Fruit fly (Drosophila melanogaster): ENCODE data around the gene TfIIFalpha.

TfIIFalpha gene

DNA sequence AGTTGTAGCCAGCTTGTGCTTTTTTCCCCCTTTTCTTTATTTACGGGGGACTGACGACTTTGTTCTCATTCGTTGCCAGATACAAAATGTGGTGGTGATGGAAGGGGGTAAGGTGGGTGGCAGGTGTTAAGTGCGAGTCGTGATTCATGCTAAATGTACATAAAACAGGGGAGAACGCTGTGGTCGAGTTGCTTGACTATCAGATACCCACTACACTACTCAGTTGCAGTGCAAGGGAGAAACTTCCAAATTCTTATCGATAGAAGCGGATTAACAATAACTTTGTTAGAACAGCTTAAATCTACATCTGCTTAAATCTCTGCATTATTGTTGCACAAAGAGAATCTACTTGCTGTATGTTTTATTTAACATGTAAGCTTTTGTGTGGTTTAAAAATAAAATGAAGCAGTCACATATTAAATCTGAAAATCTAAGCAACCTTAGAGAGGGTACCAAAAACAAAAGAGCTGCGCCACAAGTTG is 17.4 kb downstream of the TfIIFalpha start:
- TF ChIP-seq h (GFP tag; optimal IDR thresholded peaks at IDR 0.05) = peak; percentile 70
- peak; percentile 49 for TF ChIP-seq dmrt93B (GFP tag; optimal IDR thresholded peaks at IDR 0.05)
- TF ChIP-seq Rel (GFP tag; optimal IDR thresholded peaks at IDR 0.05) = no peak
- TF ChIP-seq Rel (tag; optimal IDR thresholded peaks at IDR 0.05) = peak; percentile 80
- TF ChIP-seq br (GFP tag; optimal IDR thresholded peaks at IDR 0.05) = peak; percentile 65
- TF ChIP-seq CG32264 (GFP tag; optimal IDR thresholded peaks at IDR 0.05) = peak; percentile 8
- no peak for TF ChIP-seq GATAd (GFP tag; optimal IDR thresholded peaks at IDR 0.05)
- no peak for TF ChIP-seq lola (GFP tag; optimal IDR thresholded peaks at IDR 0.05)
- peak; percentile 25 for TF ChIP-seq woc (GFP tag; optimal IDR thresholded peaks at IDR 0.05)
- TF ChIP-seq Sp1 (GFP tag; optimal IDR thresholded peaks at IDR 0.05) = peak; percentile 61
- peak; percentile 73 for TF ChIP-seq HLH106 (tag; optimal IDR thresholded peaks at IDR 0.05)
- TF ChIP-seq psq (GFP tag; optimal IDR thresholded peaks at IDR 0.05) = peak; percentile 61
- peak; percentile 33 for TF ChIP-seq Hnf4 (GFP tag; optimal IDR thresholded peaks at IDR 0.05)
- TF ChIP-seq fru (GFP tag; optimal IDR thresholded peaks at IDR 0.05) = peak; percentile 79
- TF ChIP-seq ey (GFP tag; optimal IDR thresholded peaks at IDR 0.05) = peak; percentile 74
- no peak for TF ChIP-seq sage (GFP tag; optimal IDR thresholded peaks at IDR 0.05)
- TF ChIP-seq Jra (GFP tag; optimal IDR thresholded peaks at IDR 0.05) = peak; percentile 60
- peak; percentile 71 for TF ChIP-seq rgr (GFP tag; optimal IDR thresholded peaks at IDR 0.05)
- TF ChIP-seq foxo (GFP tag; optimal IDR thresholded peaks at IDR 0.05) = peak in 1 of 2 experiments; percentile 78
- no peak for TF ChIP-seq usp (GFP tag; optimal IDR thresholded peaks at IDR 0.05)
- peak; percentile 74 for TF ChIP-seq OdsH (GFP tag; optimal IDR thresholded peaks at IDR 0.05)
- no peak for TF ChIP-seq sv (GFP tag; optimal IDR thresholded peaks at IDR 0.05)
- no peak for TF ChIP-seq Dif (GFP tag; optimal IDR thresholded peaks at IDR 0.05; ENCODE audit: partially characterized antibody)
- TF ChIP-seq jim (GFP tag; optimal IDR thresholded peaks at IDR 0.05) = no peak
- TF ChIP-seq Dfd (GFP tag; optimal IDR thresholded peaks at IDR 0.05) = no peak
- peak; percentile 22 for TF ChIP-seq CG9705 (GFP tag; optimal IDR thresholded peaks at IDR 0.05)

DNA sequence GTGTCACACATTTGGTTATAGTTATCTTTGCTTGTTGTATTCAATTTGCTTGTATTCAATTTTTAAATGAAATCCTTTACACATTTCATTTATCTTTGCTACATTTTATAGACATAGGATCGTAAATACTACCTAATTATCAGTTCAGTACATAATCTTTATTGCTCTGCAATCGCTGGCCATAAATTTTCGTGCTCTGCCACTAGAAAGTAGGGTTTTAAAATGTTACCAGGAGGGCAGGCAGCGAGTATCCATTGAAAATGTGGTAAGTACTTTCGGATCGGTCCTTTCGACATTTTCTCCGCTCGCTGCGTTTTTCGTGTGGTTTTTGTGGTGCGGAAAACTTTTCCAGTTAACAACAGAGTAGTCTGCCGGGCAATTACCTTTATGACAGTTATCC is 19.0 kb downstream of the TfIIFalpha start:
- TF ChIP-seq Sp1 (GFP tag; optimal IDR thresholded peaks at IDR 0.05) (peak; percentile 40), OdsH (GFP tag; optimal IDR thresholded peaks at IDR 0.05) (no peak), rgr (GFP tag; optimal IDR thresholded peaks at IDR 0.05) (no peak), CrebA (GFP tag; optimal IDR thresholded peaks at IDR 0.05; ENCODE audit: borderline replicate concordance) (peak; percentile 37)

DNA sequence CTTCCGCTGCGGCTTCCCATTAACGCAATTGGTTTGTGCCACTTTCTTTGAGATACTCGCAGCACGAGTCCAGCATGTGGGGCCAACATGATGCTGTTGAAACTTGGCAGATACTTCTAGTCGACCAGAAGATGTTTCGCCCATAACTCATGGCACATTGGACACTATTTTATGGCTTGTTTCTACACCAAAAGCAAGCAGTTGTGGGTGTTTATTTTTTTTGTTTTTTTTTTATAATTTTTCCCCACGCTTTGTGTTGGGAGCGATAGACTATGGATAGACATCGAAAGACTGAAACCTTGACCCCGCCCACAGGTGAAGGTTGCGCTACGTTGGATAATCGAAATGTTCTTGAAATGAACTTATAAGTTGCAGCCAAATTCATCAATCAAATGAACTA is 19.5 kb downstream of the TfIIFalpha start:
- TF ChIP-seq Hnf4 (GFP tag; optimal IDR thresholded peaks at IDR 0.05) (no peak), ey (GFP tag; optimal IDR thresholded peaks at IDR 0.05) (no peak), rgr (GFP tag; optimal IDR thresholded peaks at IDR 0.05) (no peak), Abd-B (GFP tag; optimal IDR thresholded peaks at IDR 0.05) (no peak), Dif (GFP tag; optimal IDR thresholded peaks at IDR 0.05; ENCODE audit: partially characterized antibody) (no peak), HLH106 (tag; optimal IDR thresholded peaks at IDR 0.05) (no peak), tai (GFP tag; optimal IDR thresholded peaks at IDR 0.05) (no peak), GATAd (GFP tag; optimal IDR thresholded peaks at IDR 0.05) (no peak), CG9705 (GFP tag; optimal IDR thresholded peaks at IDR 0.05) (no peak), Myc (optimal IDR thresholded peaks at IDR 0.05) (no peak), woc (GFP tag; optimal IDR thresholded peaks at IDR 0.05) (no peak), dl (GFP tag; optimal IDR thresholded peaks at IDR 0.05; ENCODE audit: insufficient read depth in 1 of 2, partially characterized antibody in 2 of 2) (no peak), Jra (GFP tag; optimal IDR thresholded peaks at IDR 0.05) (no peak), N (GFP tag; optimal IDR thresholded peaks at IDR 0.05) (no peak), sv (GFP tag; optimal IDR thresholded peaks at IDR 0.05) (no peak), OdsH (GFP tag; optimal IDR thresholded peaks at IDR 0.05) (no peak), dsf (GFP tag; optimal IDR thresholded peaks at IDR 0.05; ENCODE audit: borderline replicate concordance) (no peak), pan (optimal IDR thresholded peaks at IDR 0.05) (no peak), Hr78 (GFP tag; optimal IDR thresholded peaks at IDR 0.05) (no peak), h (GFP tag; optimal IDR thresholded peaks at IDR 0.05) (no peak)
